Fruit fly (Drosophila melanogaster): ENCODE data around the gene CG9592.

DNA sequence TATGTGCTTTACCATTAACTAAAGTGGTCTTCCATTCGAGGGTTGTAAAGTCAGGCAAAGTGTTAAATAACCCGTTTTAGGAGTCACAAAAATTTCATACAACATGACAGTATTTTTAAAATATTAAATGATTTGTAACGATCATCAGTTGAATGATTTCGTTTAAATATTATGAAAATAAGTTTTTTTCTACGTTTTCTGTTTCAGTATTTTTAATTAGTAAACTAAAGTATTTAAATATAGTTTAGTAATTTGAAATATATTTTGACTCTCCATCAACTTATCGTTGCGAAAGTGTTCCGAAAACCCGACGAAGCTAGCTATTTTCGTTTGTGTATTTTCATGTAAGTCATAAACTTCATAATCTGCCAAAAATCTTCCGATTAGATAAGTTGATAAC lies 49.5 kb downstream of the CG9592 start, which contains the start of gene CG42758:
- TF ChIP-seq Crg-1 (GFP tag; optimal IDR thresholded peaks at IDR 0.05) (no peak), cnc (optimal IDR thresholded peaks at IDR 0.05) (no peak), CG5204 (GFP tag; optimal IDR thresholded peaks at IDR 0.05) (no peak), kay (GFP tag; ENCODE audit: borderline replicate concordance) (no peak), CG7101 (tag; optimal IDR thresholded peaks at IDR 0.05) (no peak), CG11617 (GFP tag; optimal IDR thresholded peaks at IDR 0.05) (no peak), Mnt (GFP tag; optimal IDR thresholded peaks at IDR 0.05) (no peak), CG7045 (GFP tag; optimal IDR thresholded peaks at IDR 0.05) (no peak)
